Worm (Caenorhabditis elegans): ENCODE data around the gene scvp-1.
A peak's percentile ranks its signal among the peaks of the same experiment; 100 is the strongest.

The scvp-1 gene

DNA sequence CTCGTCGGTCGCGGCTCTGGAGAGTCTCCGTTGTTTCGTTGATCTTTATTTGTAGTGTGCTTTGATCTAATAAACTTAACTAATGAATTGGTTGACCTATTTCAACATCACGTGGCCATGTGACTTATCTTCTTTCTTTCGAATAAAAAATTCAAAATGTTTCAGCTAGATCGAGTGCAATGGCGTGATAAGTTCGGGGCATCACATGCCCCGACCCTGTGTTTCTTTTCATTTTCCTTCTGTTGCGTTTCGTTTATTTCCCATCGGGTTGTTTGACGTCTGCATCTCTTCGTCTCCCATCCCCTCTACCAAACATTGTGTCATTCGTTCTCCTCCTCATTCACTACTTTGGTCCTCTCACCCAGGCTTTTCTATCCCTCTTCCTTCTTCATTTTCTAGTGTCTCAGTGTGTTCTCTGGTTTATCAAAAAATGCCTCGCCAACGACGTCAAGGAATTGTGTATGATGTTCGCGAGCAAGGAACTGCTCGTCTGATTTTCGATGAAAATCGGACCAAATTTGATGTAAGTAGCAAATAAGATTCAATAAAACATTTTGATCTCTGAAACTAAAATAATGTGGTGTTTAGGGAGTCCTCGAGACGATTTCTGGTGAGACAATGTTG is 20.7 kb upstream of the scvp-1 start, which contains the start of gene F17C11.4:
F17C11.4 (plus strand) TSS at position 206 of the 624 bp plus-strand sequence.
- TF ChIP-seq ztf-4 (tag; optimal IDR thresholded peaks at IDR 0.05) = no peak
- no peak for TF ChIP-seq nhr-76 (tag; optimal IDR thresholded peaks at IDR 0.05)
- peak; percentile 88 for TF ChIP-seq nhr-43 (tag; optimal IDR thresholded peaks at IDR 0.05; ENCODE audit: poor library complexity, severe bottlenecking)
- TF ChIP-seq lsy-12 (tag; optimal IDR thresholded peaks at IDR 0.05) = peak; percentile 43
- no peak for TF ChIP-seq fkh-2 (tag; optimal IDR thresholded peaks at IDR 0.05)
- TF ChIP-seq ZK546.5 (tag; optimal IDR thresholded peaks at IDR 0.05) = no peak
- no peak for TF ChIP-seq skn-1 (tag; optimal IDR thresholded peaks at IDR 0.05)
- TF ChIP-seq pqm-1 (tag; optimal IDR thresholded peaks at IDR 0.05) = no peak
- peak; percentile 0 for TF ChIP-seq lin-39 (tag; optimal IDR thresholded peaks at IDR 0.05)
- TF ChIP-seq daf-12 (tag; optimal IDR thresholded peaks at IDR 0.05) = no peak
- no peak for TF ChIP-seq ceh-16 (tag; optimal IDR thresholded peaks at IDR 0.05)
- peak; percentile 81 for TF ChIP-seq egl-5 (tag; optimal IDR thresholded peaks at IDR 0.05)
- peak; percentile 57 for TF ChIP-seq nhr-23 (tag; optimal IDR thresholded peaks at IDR 0.05)
- peak; percentile 75 for TF ChIP-seq nfya-1 (tag; optimal IDR thresholded peaks at IDR 0.05; ENCODE audit: insufficient read depth)
- TF ChIP-seq elt-1 (tag; optimal IDR thresholded peaks at IDR 0.05) = no peak
- no peak for TF ChIP-seq nhr-67 (tag; optimal IDR thresholded peaks at IDR 0.05)
- TF ChIP-seq fos-1 (tag; optimal IDR thresholded peaks at IDR 0.05) = peak; percentile 14
- TF ChIP-seq zag-1 (tag; optimal IDR thresholded peaks at IDR 0.05) = no peak
- TF ChIP-seq nhr-28 (tag; optimal IDR thresholded peaks at IDR 0.05) = no peak
- TF ChIP-seq ceh-9 (tag; optimal IDR thresholded peaks at IDR 0.05) = no peak
- TF ChIP-seq R02D3.7 (tag; optimal IDR thresholded peaks at IDR 0.05) = no peak
- TF ChIP-seq nhr-25 (tag; optimal IDR thresholded peaks at IDR 0.05) = peak; percentile 87
- TF ChIP-seq nhr-12 (tag; optimal IDR thresholded peaks at IDR 0.05) = no peak
- TF ChIP-seq unc-62 (GFP tag; optimal IDR thresholded peaks at IDR 0.05) = peak; percentile 53
- TF ChIP-seq egl-27 (tag; optimal IDR thresholded peaks at IDR 0.05) = no peak
- peak; percentile 74 for TF ChIP-seq hmg-11 (tag; optimal IDR thresholded peaks at IDR 0.05)
- peak; percentile 47 for TF ChIP-seq nhr-11 (tag; optimal IDR thresholded peaks at IDR 0.05)
- TF ChIP-seq snpc-4 (tag; optimal IDR thresholded peaks at IDR 0.05) = peak; percentile 51
- TF ChIP-seq ama-1 (optimal IDR thresholded peaks at IDR 0.05) = peak; percentile 46
- TF ChIP-seq sea-2 (GFP tag; optimal IDR thresholded peaks at IDR 0.05) = no peak
- TF ChIP-seq lin-15B (tag; optimal IDR thresholded peaks at IDR 0.05) = peak; percentile 1
- TF ChIP-seq eor-1 (tag; optimal IDR thresholded peaks at IDR 0.05) = no peak
- TF ChIP-seq elt-3 (tag; optimal IDR thresholded peaks at IDR 0.05) = no peak
- no peak for TF ChIP-seq unc-39 (tag; optimal IDR thresholded peaks at IDR 0.05)
- TF ChIP-seq pha-4 (tag; optimal IDR thresholded peaks at IDR 0.05) = peak; percentile 43
- peak; percentile 9 for TF ChIP-seq fkh-10 (GFP tag; optimal IDR thresholded peaks at IDR 0.05)
- TF ChIP-seq mdl-1 (tag; optimal IDR thresholded peaks at IDR 0.05) = no peak
- no peak for TF ChIP-seq mml-1 (tag; optimal IDR thresholded peaks at IDR 0.05)
- TF ChIP-seq tbx-2 (tag; optimal IDR thresholded peaks at IDR 0.05) = peak; percentile 28
- TF ChIP-seq jun-1 (tag; optimal IDR thresholded peaks at IDR 0.05) = peak; percentile 80
- TF ChIP-seq aly-2 (tag; optimal IDR thresholded peaks at IDR 0.05) = no peak
- no peak for TF ChIP-seq nhr-237 (tag; optimal IDR thresholded peaks at IDR 0.05)
- TF ChIP-seq ztf-11 (tag; optimal IDR thresholded peaks at IDR 0.05) = no peak
- no peak for TF ChIP-seq ceh-82 (tag; optimal IDR thresholded peaks at IDR 0.05)
- peak; percentile 83 for TF ChIP-seq elt-2 (tag; optimal IDR thresholded peaks at IDR 0.05)

ce11 chrV:10949511-10949910 is 18.4 kb upstream of the scvp-1 start, which contains the start of gene col-153:
Gene col-153 (plus strand): TSS chrV:10949811.
- TF ChIP-seq lsy-12 (tag; optimal IDR thresholded peaks at IDR 0.05) (no peak), ceh-16 (tag; optimal IDR thresholded peaks at IDR 0.05) (no peak), elt-3 (tag; optimal IDR thresholded peaks at IDR 0.05) (no peak), nhr-28 (tag; optimal IDR thresholded peaks at IDR 0.05) (no peak), fkh-2 (tag; optimal IDR thresholded peaks at IDR 0.05) (no peak), nhr-12 (tag; optimal IDR thresholded peaks at IDR 0.05) (no peak), hmg-11 (tag; optimal IDR thresholded peaks at IDR 0.05) (no peak), mml-1 (tag; optimal IDR thresholded peaks at IDR 0.05) (no peak), egl-27 (tag; optimal IDR thresholded peaks at IDR 0.05) (no peak)

Measured in whole organism, L3 larva.